Fruit fly (Drosophila melanogaster) whole organism, prepupa: ENCODE results near the gene SCCRO.

Experiments
- CG10631 ChIP-seq: fragments of 200-800 bp; sonication (Bioruptor generic); optimal IDR thresholded peaks from 2 replicates; lab custom pipeline; 2016; ENCODE audit warnings: missing biosample characterization, missing genetic modification characterization
- CG10669 ChIP-seq: fragments of 200-800 bp; sonication (Bioruptor generic); optimal IDR thresholded peaks from 3 replicates; lab custom pipeline; 2018; ENCODE audit warnings: missing biosample characterization, mild to moderate bottlenecking, missing genetic modification characterization, moderate library complexity
- CG15336 ChIP-seq: fragments of 200-800 bp; sonication (Bioruptor generic); IDR thresholded peaks from 2 replicates; pipeline ENCODE4 v1.3.6; 2022; ENCODE audit warnings: missing biosample characterization, missing genetic modification characterization
- CG1621 ChIP-seq: fragments of 200-800 bp; sonication (Bioruptor generic); optimal IDR thresholded peaks from 3 replicates; lab custom pipeline; 2018; ENCODE audit warnings: missing biosample characterization, mild to moderate bottlenecking, missing genetic modification characterization
- CG16779 ChIP-seq: fragments of 200-800 bp; sonication (Bioruptor generic); optimal IDR thresholded peaks from 3 replicates; lab custom pipeline; 2017; ENCODE audit warnings: missing biosample characterization, mild to moderate bottlenecking, missing genetic modification characterization
- CG3032 ChIP-seq: fragments of 200-800 bp; optimal IDR thresholded peaks from 2 replicates; lab custom pipeline; 2019; ENCODE audit warnings: missing biosample characterization, mild to moderate bottlenecking, missing genetic modification characterization, moderate library complexity
- CG32006 ChIP-seq: fragments of 200-800 bp; sonication (Bioruptor generic); optimal IDR thresholded peaks from 3 replicates; lab custom pipeline; 2017; ENCODE audit warnings: missing biosample characterization, mild to moderate bottlenecking, missing genetic modification characterization
- CG3919 ChIP-seq: fragments of 200-800 bp; sonication (Bioruptor generic); optimal IDR thresholded peaks from 3 replicates; lab custom pipeline; 2016; ENCODE audit warnings: missing biosample characterization, missing genetic modification characterization
- CG4318 ChIP-seq: fragments of 200-800 bp; sonication (Bioruptor generic); optimal IDR thresholded peaks from 3 replicates; lab custom pipeline; 2017; ENCODE audit warnings: missing biosample characterization, mild to moderate bottlenecking, missing genetic modification characterization
- CG6163 ChIP-seq: fragments of 200-800 bp; sonication (Bioruptor generic); IDR thresholded peaks from 3 replicates; pipeline ENCODE4 v1.3.6; 2022; ENCODE audit warnings: missing biosample characterization, missing genetic modification characterization
- CG6792 ChIP-seq: fragments of 200-800 bp; sonication (Bioruptor generic); optimal IDR thresholded peaks from 3 replicates; lab custom pipeline; 2016; ENCODE audit warnings: missing biosample characterization, missing genetic modification characterization
- CG6808 ChIP-seq: fragments of 200-800 bp; sonication (Bioruptor generic); optimal IDR thresholded peaks from 3 replicates; lab custom pipeline; 2017; ENCODE audit warnings: missing biosample characterization, missing genetic modification characterization, mild to moderate bottlenecking, moderate library complexity, missing genetic modification reagents
- CG6854 ChIP-seq: fragments of 200-800 bp; sonication (Bioruptor generic); optimal IDR thresholded peaks from 2 replicates; lab custom pipeline; 2017; ENCODE audit warnings: missing biosample characterization, mild to moderate bottlenecking, missing genetic modification characterization
- CG8119 ChIP-seq: fragments of 200-800 bp; sonication (Bioruptor generic); IDR thresholded peaks from 3 replicates; pipeline ENCODE4 v1.3.6; 2022; ENCODE audit warnings: missing biosample characterization, missing genetic modification characterization
- CG8632 ChIP-seq: fragments of 200-800 bp; sonication (Bioruptor generic); optimal IDR thresholded peaks from 3 replicates; lab custom pipeline; 2016; ENCODE audit warnings: missing biosample characterization, missing genetic modification characterization
- Eip75B ChIP-seq: fragments of 200-800 bp; sonication (Bioruptor generic); optimal IDR thresholded peaks from 3 replicates; lab custom pipeline; 2016; ENCODE audit warnings: missing biosample characterization, missing genetic modification characterization
- Eip78C ChIP-seq: fragments of 200-800 bp; sonication (Bioruptor generic); peaks from one replicate; lab custom pipeline; 2016; ENCODE audit warnings: missing biosample characterization, missing genetic modification characterization
- Eip93F ChIP-seq: fragments of 200-800 bp; sonication (Bioruptor generic); optimal IDR thresholded peaks from 2 replicates; lab custom pipeline; 2016; ENCODE audit warnings: missing biosample characterization, mild to moderate bottlenecking, missing genetic modification characterization
- Ets96B ChIP-seq: fragments of 200-800 bp; optimal IDR thresholded peaks from 2 replicates; lab custom pipeline; 2019; ENCODE audit warnings: missing biosample characterization, mild to moderate bottlenecking, missing genetic modification characterization, moderate library complexity
- Gug ChIP-seq: fragments of 200-800 bp; sonication (Bioruptor generic); IDR thresholded peaks from 2 replicates; pipeline ENCODE4 v1.3.6; 2022; ENCODE audit warnings: missing biosample characterization, missing genetic modification characterization
- Hr39 ChIP-seq: fragments of 200-800 bp; sonication (Bioruptor generic); optimal IDR thresholded peaks from 2 replicates; lab custom pipeline; 2016; ENCODE audit warnings: missing biosample characterization, missing genetic modification characterization
- OdsH ChIP-seq: fragments of 200-800 bp; sonication (Bioruptor generic); optimal IDR thresholded peaks from 3 replicates; lab custom pipeline; 2016; ENCODE audit warnings: missing biosample characterization, missing genetic modification characterization
- Smox ChIP-seq: fragments of 200-800 bp; sonication (Bioruptor generic); optimal IDR thresholded peaks from 3 replicates; lab custom pipeline; 2016; ENCODE audit warnings: missing biosample characterization, missing genetic modification characterization
- Sox102F ChIP-seq: fragments of 200-800 bp; sonication (Bioruptor generic); optimal IDR thresholded peaks from 2 replicates; lab custom pipeline; 2016; ENCODE audit warnings: missing biosample characterization, mild to moderate bottlenecking, missing genetic modification characterization
- Sox14 ChIP-seq: fragments of 200-800 bp; sonication (Bioruptor generic); optimal IDR thresholded peaks from 3 replicates; lab custom pipeline; 2016; ENCODE audit warnings: missing biosample characterization, missing genetic modification characterization
- Sox15 ChIP-seq: fragments of 200-800 bp; sonication (Bioruptor generic); optimal IDR thresholded peaks from 3 replicates; lab custom pipeline; 2016; ENCODE audit warnings: missing biosample characterization, missing genetic modification characterization
- achi ChIP-seq: fragments of 200-800 bp; sonication (Bioruptor generic); optimal IDR thresholded peaks from 3 replicates; lab custom pipeline; 2016; ENCODE audit warnings: missing biosample characterization, missing genetic modification characterization
- acj6 ChIP-seq: fragments of 200-800 bp; sonication (Bioruptor generic); optimal IDR thresholded peaks from 3 replicates; lab custom pipeline; 2016; ENCODE audit warnings: missing biosample characterization, missing genetic modification characterization
- cyc ChIP-seq: fragments of 200-800 bp; sonication (Bioruptor generic); optimal IDR thresholded peaks from 3 replicates; lab custom pipeline; 2016; ENCODE audit warnings: missing biosample characterization, missing genetic modification characterization
- dac ChIP-seq: fragments of 200-800 bp; sonication (Bioruptor generic); optimal IDR thresholded peaks from 2 replicates; lab custom pipeline; 2017; ENCODE audit warnings: missing biosample characterization, mild to moderate bottlenecking, missing genetic modification characterization
- dsx ChIP-seq: fragments of 200-800 bp; optimal IDR thresholded peaks from 3 replicates; lab custom pipeline; 2019; ENCODE audit warnings: missing biosample characterization, mild to moderate bottlenecking, missing genetic modification characterization, moderate library complexity; ENCODE audit not compliant: poor library complexity, severe bottlenecking
- eg ChIP-seq: fragments of 200-800 bp; sonication (Bioruptor generic); IDR thresholded peaks from 3 replicates; pipeline ENCODE4 v1.3.6; 2022; ENCODE audit warnings: missing biosample characterization, missing genetic modification characterization
- esn ChIP-seq: fragments of 200-800 bp; sonication (Bioruptor generic); optimal IDR thresholded peaks from 2 replicates; lab custom pipeline; 2016; ENCODE audit warnings: missing biosample characterization, mild to moderate bottlenecking, missing genetic modification characterization, moderate library complexity
- fd59A ChIP-seq: fragments of 200-800 bp; sonication (Bioruptor generic); optimal IDR thresholded peaks from 2 replicates; lab custom pipeline; 2017; ENCODE audit warnings: missing biosample characterization, mild to moderate bottlenecking, missing genetic modification characterization, missing genetic modification reagents
- fd85E ChIP-seq: fragments of 200-800 bp; sonication (Bioruptor generic); optimal IDR thresholded peaks from 3 replicates; lab custom pipeline; 2016; ENCODE audit warnings: missing biosample characterization, missing genetic modification characterization
- lz ChIP-seq: fragments of 200-800 bp; sonication (Bioruptor generic); optimal IDR thresholded peaks from 3 replicates; lab custom pipeline; 2016; ENCODE audit warnings: missing biosample characterization, missing genetic modification characterization
- salr ChIP-seq, 2 experiments: fragments of 200-800 bp; sonication (Bioruptor generic); optimal IDR thresholded peaks; 3 replicates each; lab custom pipeline; 2016 to 2018; ENCODE audit warnings: missing biosample characterization in 2 of 2, missing genetic modification characterization in 2 of 2, mild to moderate bottlenecking in 1 of 2
- spab ChIP-seq: fragments of 200-800 bp; sonication (Bioruptor generic); optimal IDR thresholded peaks from 2 replicates; lab custom pipeline; 2017; ENCODE audit warnings: missing biosample characterization, mild to moderate bottlenecking, missing genetic modification characterization, missing genetic modification reagents
- ss ChIP-seq, 2 experiments: fragments of 200-800 bp; sonication (Bioruptor generic); optimal IDR thresholded peaks; 2 replicates in 1 of 2; 3 replicates in 1 of 2; lab custom pipeline; 2017 to 2018; ENCODE audit warnings: mild to moderate bottlenecking in 2 of 2, missing biosample characterization in 2 of 2, missing genetic modification characterization in 2 of 2, moderate library complexity in 1 of 2
- svp ChIP-seq: fragments of 200-800 bp; sonication (Bioruptor generic); peaks from one replicate; lab custom pipeline; 2016; ENCODE audit warnings: missing biosample characterization, missing genetic modification characterization

The SCCRO gene

DNA sequence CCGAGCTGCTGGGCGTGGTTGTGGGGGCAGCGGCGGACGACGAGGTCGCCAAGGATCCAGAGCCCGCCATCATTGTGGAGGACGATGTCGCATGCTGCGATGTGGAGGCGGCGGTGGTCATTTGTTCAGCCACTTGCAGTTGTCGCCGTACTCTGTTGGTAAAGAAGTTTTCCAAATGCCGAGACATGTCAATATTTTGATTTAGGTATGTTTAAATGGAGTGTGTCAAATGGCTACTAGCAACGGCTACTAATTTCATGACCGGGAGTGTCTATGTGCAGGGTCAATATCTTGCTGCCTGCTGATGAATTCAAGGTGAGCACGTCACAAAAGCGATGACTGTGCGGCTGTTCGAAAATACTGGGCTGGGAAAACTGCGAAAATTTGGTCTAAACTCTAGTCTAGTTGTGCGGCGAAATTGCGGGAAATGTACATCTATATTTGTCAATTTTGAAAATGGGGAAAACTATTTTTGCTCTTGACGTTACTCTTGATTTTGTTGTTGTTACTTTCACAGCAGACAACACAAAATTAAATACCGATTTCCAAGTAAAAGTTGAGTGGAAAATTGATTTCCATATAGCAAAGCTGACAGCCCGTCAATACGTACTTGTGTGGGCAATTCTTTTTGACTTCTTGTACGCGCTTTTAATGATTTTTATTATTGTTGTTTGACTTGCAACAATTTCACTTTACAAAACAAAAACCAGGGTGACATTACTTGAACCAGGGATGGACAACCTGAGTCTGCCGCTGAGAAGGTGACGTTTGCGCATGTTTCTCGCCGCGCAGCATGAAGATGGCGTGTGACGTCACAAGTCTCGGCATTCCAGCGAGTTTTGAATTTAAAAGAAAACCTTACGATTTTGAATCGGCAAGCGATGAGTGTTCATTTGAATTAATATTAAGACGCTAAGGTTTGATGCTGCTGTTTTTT lies 24.5 kb downstream of the SCCRO start, which contains the start of gene CG7656 (continued):
- TF ChIP-seq acj6 (GFP tag; lab: Kevin White, UChicago) (peak; percentile 69), CG6792 (GFP tag; lab: Kevin White, UChicago) (peak; percentile 3), CG6163 (GFP tag; lab: Robert Waterston, UW) (peak; percentile 66), spab (GFP tag; lab: Kevin White, UChicago) (no peak), Sox15 (GFP tag; lab: Kevin White, UChicago) (peak; percentile 47), esn (GFP tag; lab: Kevin White, UChicago) (peak; percentile 68), Eip93F (no peak), CG3919 (GFP tag; lab: Kevin White, UChicago) (peak; percentile 78), CG4318 (GFP tag; lab: Kevin White, UChicago) (no peak), CG3032 (tag; lab: Kevin White, UChicago) (peak; percentile 29), Eip75B (GFP tag; lab: Kevin White, UChicago) (peak; percentile 49), Sox14 (peak; percentile 79), dac (no peak), Ets96B (tag; lab: Kevin White, UChicago) (no peak), CG10631 (GFP tag; lab: Kevin White, UChicago) (peak; percentile 46), fd59A (peak; percentile 2), salr (GFP tag; optimal IDR thresholded peaks at IDR 0.05; lab: Kevin White, UChicago) (no peak), lz (GFP tag; lab: Kevin White, UChicago) (peak; percentile 64), Hr39 (GFP tag; lab: Kevin White, UChicago) (peak; percentile 75), dsx (GFP tag; lab: Kevin White, UChicago) (peak; percentile 84)

- TF ChIP-seq Eip93F (no peak), CG3032 (tag; lab: Kevin White, UChicago) (peak; percentile 50), Sox14 (peak; percentile 33), Smox (GFP tag; lab: Kevin White, UChicago) (no peak), CG15336 (peak; percentile 63), CG16779 (peak; percentile 54), Ets96B (tag; lab: Kevin White, UChicago) (peak; percentile 16), CG1621 (tag; lab: Kevin White, UChicago) (peak; percentile 8), CG6808 (GFP tag; lab: Kevin White, UChicago) (peak; percentile 9), CG32006 (GFP tag; lab: Kevin White, UChicago) (peak; percentile 3), OdsH (GFP tag; lab: Kevin White, UChicago) (no peak), cyc (GFP tag; lab: Kevin White, UChicago) (peak; percentile 16), esn (GFP tag; lab: Kevin White, UChicago) (peak; percentile 19), Sox102F (GFP tag; lab: Kevin White, UChicago) (peak; percentile 22), fd85E (GFP tag; lab: Kevin White, UChicago) (peak; percentile 17), CG6854 (GFP tag; lab: Kevin White, UChicago) (peak; percentile 77), achi (GFP tag; lab: Kevin White, UChicago) (no peak), svp (GFP tag; lab: Kevin White, UChicago) (no peak), CG10631 (GFP tag; lab: Kevin White, UChicago) (no peak), lz (GFP tag; lab: Kevin White, UChicago) (peak; percentile 15), salr (GFP tag; optimal IDR thresholded peaks at IDR 0.05; lab: Kevin White, UChicago) (peak in 1 of 2 experiments; percentile 13), dsx (GFP tag; lab: Kevin White, UChicago) (peak; percentile 43), CG6163 (GFP tag; lab: Robert Waterston, UW) (peak; percentile 78; the same call in 2 of the 3 replicates), Eip78C (GFP tag; lab: Kevin White, UChicago) (peak; percentile 67), ss (GFP tag; optimal IDR thresholded peaks at IDR 0.05; lab: Kevin White, UChicago) (peak in 1 of 2 experiments; percentile 58), CG8119 (GFP tag; lab: Robert Waterston, UW) (peak; percentile 75), CG8632 (GFP tag; lab: Kevin White, UChicago) (no peak), eg (GFP tag; lab: Robert Waterston, UW) (peak; percentile 55; the same call in 2 of the 3 replicates), Gug (GFP tag; lab: Robert Waterston, UW) (peak; percentile 46), CG10669 (peak; percentile 23)
- TF ChIP-seq, all 60 proteins: peak for 23
Measured at dm6 chr3L:15588514-15589138, 25.4 kb downstream of the SCCRO start, which contains the start of gene RhoGAP71E. Gene RhoGAP71E (plus strand): TSS chr3L:15588860.
